Fruit fly (Drosophila melanogaster): ENCODE data around the gene Jhbp1.

Jhbp1 gene

DNA sequence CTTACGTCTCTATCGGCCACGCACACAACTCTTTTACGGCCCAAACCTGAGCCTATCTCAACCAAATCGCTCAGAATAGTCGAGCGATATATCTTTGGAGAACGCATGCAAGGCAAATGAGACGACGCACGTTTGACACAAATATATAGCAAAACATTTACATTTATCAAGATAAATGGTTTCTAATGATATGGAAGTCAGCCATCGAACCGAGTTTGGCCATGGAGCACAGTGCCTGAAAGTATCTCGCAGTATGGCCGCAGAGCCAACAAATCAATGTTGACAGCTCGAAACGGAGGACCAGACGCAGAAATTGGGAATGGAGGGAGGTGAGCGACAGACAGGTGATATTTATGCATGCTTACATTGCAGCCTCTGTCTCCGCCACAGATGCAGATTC lies 22.2 kb downstream of the Jhbp1 start:
- TF ChIP-seq noc (tag; optimal IDR thresholded peaks at IDR 0.05), result no peak

DNA sequence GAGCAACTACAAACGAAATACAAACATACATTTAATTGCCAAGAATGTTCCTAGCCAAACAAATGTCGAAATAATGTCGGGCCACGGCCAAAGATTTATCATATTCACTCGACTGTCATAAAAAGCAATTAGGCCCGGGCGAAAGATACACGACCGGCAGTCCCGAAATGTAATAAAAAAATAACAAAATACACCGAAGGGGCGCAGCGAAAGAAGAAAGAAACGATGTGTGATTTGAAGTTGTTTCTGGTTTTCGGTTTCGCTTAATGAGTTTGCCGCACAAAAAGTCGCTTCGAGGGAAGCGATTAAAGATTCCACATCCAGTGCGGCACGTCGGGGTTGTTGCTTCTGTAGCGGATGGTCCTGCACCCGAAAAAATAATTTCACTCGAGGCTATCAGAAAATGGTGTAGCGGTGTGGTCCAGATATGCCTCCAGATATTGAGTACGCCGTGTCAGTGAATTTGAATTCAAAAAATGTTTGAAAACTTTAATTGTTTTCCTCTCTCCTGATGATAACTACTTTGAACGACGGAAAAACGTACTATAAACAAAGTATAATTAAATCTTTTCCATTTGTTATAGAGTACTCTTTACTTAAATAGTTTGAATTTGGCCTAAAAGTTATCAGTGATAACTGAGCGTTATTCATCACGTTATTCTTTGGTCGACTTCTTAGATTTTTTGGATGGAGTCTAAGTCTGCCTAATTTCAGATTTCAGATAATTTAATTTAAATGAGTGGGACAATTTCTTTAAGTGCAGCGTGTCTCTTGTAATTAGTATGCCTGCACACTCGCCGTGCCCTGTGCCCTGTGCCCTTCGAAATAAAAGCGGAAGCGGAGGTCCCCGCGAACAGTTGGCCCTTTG lies 24.1 kb downstream of the Jhbp1 start:
- no peak for TF ChIP-seq noc (tag; optimal IDR thresholded peaks at IDR 0.05)

DNA sequence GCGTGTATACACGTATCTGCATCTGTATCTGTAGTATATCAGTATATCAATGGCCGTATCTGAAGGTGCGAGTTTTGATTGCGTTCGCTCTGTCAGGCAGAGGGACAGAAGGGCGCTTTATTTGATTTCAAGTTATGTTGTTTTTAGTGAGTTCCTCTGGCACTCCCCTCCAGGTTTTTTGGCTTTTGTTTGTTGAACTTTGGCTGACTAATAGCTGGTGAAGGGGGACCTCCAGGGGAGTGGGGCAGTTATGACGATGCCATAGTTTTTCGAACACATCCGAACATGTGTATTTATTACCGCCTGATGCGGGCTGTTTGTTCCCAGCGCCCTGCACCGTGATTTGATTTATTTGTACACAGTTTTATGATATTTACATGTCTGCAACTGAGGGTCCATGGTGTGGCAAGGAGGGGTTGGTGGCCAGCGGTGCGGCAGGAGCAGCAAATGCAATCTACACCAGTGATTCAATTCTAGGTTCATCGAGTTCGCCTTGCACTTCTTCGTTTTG lies 27.0 kb downstream of the Jhbp1 start:
- TF ChIP-seq noc (tag; optimal IDR thresholded peaks at IDR 0.05), result no peak

DNA sequence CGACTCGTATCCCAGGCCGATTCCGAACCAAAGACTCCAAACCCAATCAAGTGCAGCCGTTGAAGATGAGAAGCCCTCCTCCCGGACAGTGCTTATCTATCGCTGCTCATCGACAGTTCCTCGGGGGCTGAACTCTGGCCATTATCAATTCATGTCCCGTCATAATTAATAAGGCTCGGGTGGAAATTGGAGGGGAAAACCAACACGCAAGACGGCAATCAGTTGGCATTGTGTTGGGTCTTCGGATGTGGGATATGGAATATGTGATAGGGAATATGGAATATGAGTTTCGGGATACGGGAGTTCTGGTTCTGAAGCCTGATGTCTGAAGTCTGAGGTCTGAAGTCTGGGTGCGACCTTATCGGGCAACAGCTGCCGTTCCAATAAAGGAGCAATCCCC lies 28.1 kb downstream of the Jhbp1 start:
- TF ChIP-seq noc (tag; optimal IDR thresholded peaks at IDR 0.05), result no peak

DNA sequence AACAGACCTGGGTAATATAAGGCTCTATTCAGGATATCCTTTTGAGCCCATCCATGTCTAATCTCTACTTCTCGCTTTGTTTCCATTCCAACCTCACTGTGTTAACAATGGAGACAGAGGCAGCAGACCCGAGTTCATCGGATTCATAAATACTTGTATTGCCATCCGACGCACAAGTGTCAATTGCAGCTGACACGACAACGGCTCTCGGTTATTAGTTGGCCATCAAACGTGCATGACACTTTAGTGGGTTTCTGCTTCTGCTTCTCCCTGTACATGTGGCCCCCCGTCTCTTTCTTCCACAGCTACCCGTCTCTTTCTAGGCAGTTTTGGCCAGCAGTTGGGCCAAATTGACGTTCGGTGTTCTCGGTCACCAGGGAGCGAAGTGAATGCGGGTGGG lies 29.4 kb downstream of the Jhbp1 start:
- no peak for TF ChIP-seq noc (tag; optimal IDR thresholded peaks at IDR 0.05)

DNA sequence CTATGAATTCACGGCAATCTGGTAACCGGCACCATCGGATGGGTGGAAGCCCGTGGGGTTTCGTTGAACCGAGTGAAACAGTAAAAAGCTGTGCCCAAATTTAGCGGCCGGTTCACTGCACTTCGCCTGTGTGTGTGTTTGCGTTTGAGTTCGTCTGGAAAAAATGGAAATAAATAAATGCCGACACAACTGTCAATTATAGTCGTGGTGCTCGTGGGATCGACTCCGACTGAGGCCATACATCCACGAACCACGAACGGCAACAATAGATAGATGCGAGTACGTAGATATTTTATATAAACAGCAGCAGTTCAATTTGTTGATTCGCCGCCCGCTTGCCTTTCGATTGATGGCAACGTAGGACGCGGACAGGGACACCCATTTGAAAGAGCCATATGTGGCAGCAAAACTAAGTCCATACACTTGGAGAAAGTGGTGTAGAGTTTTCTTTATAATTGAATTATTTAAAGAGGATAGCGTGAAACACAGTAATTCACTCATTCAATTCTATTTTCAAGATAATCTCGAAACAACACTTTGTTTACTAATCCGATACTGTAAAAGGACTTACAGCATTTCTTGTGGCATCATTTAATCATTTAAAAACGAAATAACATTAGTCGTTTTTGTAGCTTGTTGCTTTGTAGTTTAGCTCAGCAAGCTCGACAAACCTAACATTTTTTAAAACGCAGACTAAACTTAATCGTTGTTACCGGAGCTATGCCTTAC lies 30.5 kb downstream of the Jhbp1 start:
- TF ChIP-seq noc (tag; optimal IDR thresholded peaks at IDR 0.05), result no peak

DNA sequence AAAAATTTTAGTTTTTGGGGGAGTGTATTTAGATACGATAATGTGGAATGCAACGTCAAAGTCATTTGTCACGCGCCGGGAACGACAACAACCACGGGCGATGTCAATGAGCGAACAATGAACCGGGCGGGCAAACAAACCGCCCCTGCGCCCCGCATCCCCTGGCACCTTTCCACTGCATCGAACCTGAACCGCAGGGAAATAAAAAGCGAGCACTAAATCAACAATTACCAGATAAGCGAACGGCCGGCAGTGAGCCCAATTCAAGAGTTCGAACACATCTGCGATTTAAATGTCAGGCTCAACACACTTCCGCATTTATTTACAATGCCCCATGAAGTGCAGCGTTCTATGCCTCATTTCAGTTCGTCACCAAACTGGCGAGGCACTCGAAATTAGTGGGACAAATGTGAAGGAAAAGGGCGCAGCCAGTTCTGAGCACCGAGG lies 31.3 kb downstream of the Jhbp1 start:
- no peak for TF ChIP-seq noc (tag; optimal IDR thresholded peaks at IDR 0.05)

DNA sequence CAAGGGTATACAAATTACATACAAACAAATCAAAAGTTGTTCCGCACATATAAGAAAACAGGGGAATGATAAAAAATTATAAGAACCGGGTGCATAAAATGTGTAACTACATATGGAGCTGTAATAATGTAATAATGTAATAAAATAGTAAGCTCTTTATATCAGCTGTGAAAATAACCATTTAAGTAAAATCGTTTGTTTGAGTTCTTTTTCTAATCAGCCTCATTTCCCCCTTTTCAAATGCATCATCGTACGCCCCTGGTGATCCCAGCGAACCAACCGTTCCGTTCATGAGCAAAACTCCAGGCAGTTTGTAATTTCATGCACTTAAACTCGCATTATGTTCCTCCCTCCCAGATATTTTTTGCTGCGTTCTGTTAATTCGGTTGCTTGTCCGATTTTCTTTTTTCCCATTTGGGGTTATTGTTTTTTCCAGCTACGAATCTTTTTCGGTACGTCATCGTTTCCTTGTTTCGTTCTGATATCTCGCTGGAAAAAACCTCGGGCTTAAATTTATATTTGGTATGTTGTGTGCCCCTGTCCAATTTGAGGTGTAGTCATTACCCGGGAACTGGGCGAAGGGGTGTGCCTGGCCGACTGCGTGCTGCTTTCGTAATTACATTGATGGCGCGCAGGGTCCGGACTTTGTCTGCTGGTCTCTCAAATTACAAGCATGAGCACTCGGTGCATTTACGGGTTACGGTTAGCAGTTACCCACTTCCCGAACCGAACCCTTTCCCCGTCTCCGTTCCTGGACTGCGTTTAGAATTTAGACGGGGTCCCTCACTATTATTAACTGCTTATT lies 32.4 kb downstream of the Jhbp1 start:
- TF ChIP-seq noc (tag; optimal IDR thresholded peaks at IDR 0.05), result no peak

DNA sequence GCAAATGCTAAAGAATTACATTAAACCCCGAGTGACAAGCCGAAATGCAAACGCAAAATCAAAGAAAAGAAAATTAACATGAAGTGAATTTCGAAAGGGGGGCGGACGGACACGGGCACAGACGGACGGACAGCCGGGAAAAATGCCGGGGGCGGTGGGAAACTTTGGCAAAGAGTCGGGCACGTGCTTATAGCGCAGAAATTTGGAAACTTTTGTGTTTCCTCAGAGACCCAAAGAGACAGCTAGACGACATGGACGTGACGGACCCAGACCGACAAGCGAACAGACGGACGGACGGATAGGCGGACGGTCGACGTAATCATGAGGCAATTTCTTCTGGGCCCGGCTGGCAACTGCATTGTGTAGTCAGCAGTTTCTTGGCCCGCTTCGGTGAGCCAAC lies 33.5 kb downstream of the Jhbp1 start:
- no peak for TF ChIP-seq noc (tag; optimal IDR thresholded peaks at IDR 0.05)

DNA sequence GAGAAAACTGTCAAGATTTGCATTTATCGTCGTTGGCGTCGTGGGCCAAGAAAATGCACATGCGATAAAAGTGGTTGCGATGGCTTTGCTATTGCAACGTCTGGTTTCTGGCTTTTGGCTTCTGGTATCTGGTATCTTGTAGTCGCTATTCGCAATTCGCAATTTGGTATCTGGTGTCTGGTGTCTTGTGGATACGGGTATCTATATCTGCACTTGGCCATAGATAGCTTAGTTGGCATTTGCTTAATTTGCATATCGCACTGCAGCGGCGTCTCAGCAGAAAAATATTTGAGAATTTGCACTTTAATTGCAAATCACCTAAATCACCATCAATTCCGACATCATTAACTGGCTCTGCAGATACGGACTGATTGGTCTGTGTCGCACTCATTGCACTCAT lies 35.4 kb downstream of the Jhbp1 start:
- TF ChIP-seq noc (tag; optimal IDR thresholded peaks at IDR 0.05), result no peak

DNA sequence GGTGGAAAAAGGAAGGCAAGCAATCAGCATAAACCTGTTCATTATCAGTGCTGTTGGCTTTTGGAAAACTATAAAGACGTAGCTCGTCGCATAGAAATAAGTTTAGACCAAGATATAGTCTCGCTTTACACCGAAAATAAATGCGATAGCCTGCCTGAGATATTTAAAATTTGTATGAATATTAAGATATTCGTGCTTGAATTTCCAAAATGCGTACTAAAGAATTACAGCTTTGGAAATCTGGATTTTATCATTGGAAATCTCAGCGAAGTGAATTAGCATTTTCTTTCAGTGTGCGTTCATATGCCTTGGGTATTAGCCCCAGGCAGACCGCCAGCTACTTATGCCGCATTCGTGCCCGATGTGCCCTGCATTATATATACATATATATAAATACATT lies 44.9 kb downstream of the Jhbp1 start:
- peak; percentile 24 for TF ChIP-seq noc (tag; optimal IDR thresholded peaks at IDR 0.05)

DNA sequence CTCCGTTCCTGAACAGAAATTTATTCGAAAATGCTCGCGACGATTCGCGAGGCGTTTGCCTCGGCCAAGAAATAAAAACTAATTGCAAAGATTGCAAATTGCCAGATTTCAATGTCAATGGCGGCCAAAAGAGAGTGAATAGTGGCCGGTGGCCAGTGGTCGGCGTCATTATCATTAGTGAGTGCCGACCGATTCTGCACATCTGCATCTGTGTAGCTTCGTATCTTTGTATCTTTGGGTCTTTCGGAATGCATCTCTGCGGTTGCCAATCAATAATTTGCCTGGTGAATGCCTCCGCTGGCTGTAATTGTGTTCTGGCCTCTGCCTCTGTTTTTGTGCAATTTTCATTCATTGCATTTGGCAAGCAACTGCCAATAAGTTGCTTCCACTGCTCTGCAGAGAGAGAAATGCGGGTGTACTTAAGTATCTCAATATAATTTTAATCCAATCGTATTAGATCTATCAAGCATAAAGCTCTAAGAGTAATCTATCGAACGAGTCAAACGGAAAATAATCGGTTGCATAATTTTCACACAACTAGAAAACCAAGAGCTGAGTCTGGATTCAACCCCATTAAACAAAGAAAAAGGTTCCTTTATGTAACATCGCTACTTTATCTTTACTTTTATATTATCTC lies 45.9 kb downstream of the Jhbp1 start, which contains the start of gene plh:
TSS of gene plh (minus strand) at position 51 of the 637 bp plus-strand sequence.
- TF ChIP-seq noc (tag; optimal IDR thresholded peaks at IDR 0.05), result no peak

DNA sequence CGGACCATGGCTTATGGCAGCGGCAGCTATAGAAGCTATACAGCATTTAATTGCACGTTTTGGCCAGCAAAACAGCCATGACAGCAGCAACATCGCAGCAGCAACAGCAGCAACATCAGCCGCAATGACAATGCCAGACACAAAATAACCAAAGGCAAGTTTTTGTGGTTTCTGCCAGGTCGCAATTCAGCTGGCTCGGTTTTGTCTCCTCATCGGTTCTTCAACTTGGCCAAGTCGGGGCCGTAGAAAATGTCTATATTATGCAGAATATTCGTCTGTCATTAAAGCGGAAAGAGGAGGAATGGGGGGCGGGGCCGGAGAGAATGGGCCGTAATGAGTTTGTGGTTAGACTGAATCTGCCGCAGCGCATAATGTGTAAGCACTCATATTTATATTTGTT lies 46.7 kb downstream of the Jhbp1 start:
- TF ChIP-seq noc (tag; optimal IDR thresholded peaks at IDR 0.05), result no peak

DNA sequence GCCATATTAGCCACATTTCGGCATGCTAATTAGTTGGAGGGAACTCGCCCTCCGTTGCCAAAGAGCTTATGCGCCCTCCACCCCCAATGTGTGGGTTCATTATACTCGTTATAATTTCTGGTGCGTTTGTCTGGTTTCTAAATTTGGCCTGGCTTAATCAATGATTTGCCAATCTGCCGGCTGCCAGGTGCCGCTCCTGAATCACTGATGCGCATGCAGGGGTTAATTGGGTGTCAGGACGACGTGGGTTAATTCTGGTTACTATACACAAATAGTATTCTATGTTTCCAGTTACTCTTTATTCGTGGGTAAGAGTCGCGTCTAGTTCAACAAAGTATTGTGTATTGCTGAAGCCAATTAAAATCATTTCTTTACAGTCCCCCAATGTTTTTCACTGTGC lies 47.4 kb downstream of the Jhbp1 start:
- TF ChIP-seq noc (tag; optimal IDR thresholded peaks at IDR 0.05), result no peak

DNA sequence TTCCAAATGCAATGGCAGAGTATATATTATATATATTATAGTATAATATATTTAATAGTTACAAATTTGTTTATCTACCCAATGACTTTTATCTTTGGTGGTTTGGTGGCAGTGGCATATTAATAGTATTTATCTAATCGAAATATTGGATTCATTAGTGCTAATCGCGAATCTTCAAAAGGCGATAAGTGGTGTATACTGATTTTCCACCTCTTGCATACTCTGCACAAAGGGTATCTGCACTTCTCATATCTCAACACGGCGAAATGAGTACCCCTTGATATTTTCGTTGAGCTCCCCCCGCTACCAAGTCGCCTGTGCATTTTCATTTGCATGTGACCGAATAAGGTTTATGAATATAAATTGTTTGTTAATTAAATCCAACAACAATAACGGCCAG lies 48.3 kb downstream of the Jhbp1 start:
- TF ChIP-seq noc (tag; optimal IDR thresholded peaks at IDR 0.05), result no peak

DNA sequence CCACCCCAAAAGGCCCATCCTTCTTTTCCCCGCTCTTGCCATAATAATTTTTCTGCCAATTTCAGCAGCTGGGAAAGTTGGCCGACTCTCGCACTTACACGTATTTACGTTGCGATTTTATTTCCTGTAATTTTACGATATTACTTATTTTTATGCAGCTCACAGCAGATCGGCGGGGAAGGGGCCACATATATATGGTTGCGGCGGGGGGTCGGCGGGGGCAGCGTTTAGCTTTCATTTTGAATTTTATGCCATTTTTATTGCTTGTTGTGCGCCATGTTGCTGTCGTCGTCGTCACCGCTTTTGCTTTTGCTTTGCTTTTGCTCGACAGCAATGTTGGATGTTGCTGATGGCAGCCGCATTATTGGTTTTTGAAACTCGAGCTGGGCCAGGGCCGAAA lies 49.4 kb downstream of the Jhbp1 start:
- no peak for TF ChIP-seq noc (tag; optimal IDR thresholded peaks at IDR 0.05)
